Fruit fly (Drosophila melanogaster): Measurements from ENCODE around the gene Dab.

Gene Dab

dm6 chr3L:16743906-16744704 lies 32.2 kb downstream of the Dab start (continued):
- TF ChIP-seq NC2β (GFP tag; optimal IDR thresholded peaks at IDR 0.05) (no peak), CG15514 (GFP tag; optimal IDR thresholded peaks at IDR 0.05) (no peak), Poxn (GFP tag; IDR thresholded peaks at IDR 0.05) (no peak), da (GFP tag; optimal IDR thresholded peaks at IDR 0.05) (no peak), eyg (GFP tag; optimal IDR thresholded peaks at IDR 0.05) (no peak), CG11723 (GFP tag; optimal IDR thresholded peaks at IDR 0.05) (no peak), bigmax (GFP tag; optimal IDR thresholded peaks at IDR 0.05) (no peak), knrl (GFP tag; IDR thresholded peaks at IDR 0.05; ENCODE audit: partially characterized antibody) (no peak), Kr (GFP tag; optimal IDR thresholded peaks at IDR 0.05) (no peak), mirr (GFP tag; optimal IDR thresholded peaks at IDR 0.05) (no peak), CG7271 (tag; optimal IDR thresholded peaks at IDR 0.05) (no peak), PHDP (tag; optimal IDR thresholded peaks at IDR 0.05) (no peak), Elba2 (GFP tag; optimal IDR thresholded peaks at IDR 0.05) (no peak), jing (GFP tag; optimal IDR thresholded peaks at IDR 0.05) (no peak), CG10462 (GFP tag; optimal IDR thresholded peaks at IDR 0.05) (no peak), Camta (GFP tag; optimal IDR thresholded peaks at IDR 0.05) (no peak), peb (GFP tag; IDR thresholded peaks at IDR 0.05) (no peak), usp (GFP tag; optimal IDR thresholded peaks at IDR 0.05) (no peak), caup (GFP tag; optimal IDR thresholded peaks at IDR 0.05; ENCODE audit: severe bottlenecking) (no peak), phol (tag; optimal IDR thresholded peaks at IDR 0.05) (peak; percentile 61), Ptx1 (GFP tag; IDR thresholded peaks at IDR 0.05) (no peak), CG7839 (tag; optimal IDR thresholded peaks at IDR 0.05) (peak; percentile 30), CG10431 (GFP tag; optimal IDR thresholded peaks at IDR 0.05) (no peak), h (optimal IDR thresholded peaks at IDR 0.05) (no peak), CG18262 (tag; optimal IDR thresholded peaks at IDR 0.05) (peak; percentile 72), nmo (GFP tag; optimal IDR thresholded peaks at IDR 0.05) (peak; percentile 52), CG15696 (tag; optimal IDR thresholded peaks at IDR 0.05) (peak; percentile 76), Hmr (GFP tag; optimal IDR thresholded peaks at IDR 0.05) (no peak), BtbVII (GFP tag; optimal IDR thresholded peaks at IDR 0.05) (no peak), bab2 (GFP tag; optimal IDR thresholded peaks at IDR 0.05) (no peak), CG13424 (tag; optimal IDR thresholded peaks at IDR 0.05) (no peak), CG30431 (GFP tag; optimal IDR thresholded peaks at IDR 0.05) (no peak), CG13894 (tag; optimal IDR thresholded peaks at IDR 0.05) (no peak), Lpt (GFP tag; optimal IDR thresholded peaks at IDR 0.05) (no peak), kah (GFP tag; optimal IDR thresholded peaks at IDR 0.05) (no peak), zen (tag; optimal IDR thresholded peaks at IDR 0.05) (peak; percentile 33), Sox102F (GFP tag; optimal IDR thresholded peaks at IDR 0.05) (no peak), fd64A (GFP tag; optimal IDR thresholded peaks at IDR 0.05) (peak; percentile 0), CG11695 (GFP tag; IDR thresholded peaks at IDR 0.05) (no peak), CG9609 (GFP tag; optimal IDR thresholded peaks at IDR 0.05) (no peak), esg (GFP tag; conservative IDR thresholded peaks at IDR 0.05) (no peak), CG34422 (GFP tag; IDR thresholded peaks at IDR 0.05) (no peak), CG4820 (GFP tag; optimal IDR thresholded peaks at IDR 0.05) (peak; percentile 99), CG7372 (GFP tag; IDR thresholded peaks at IDR 0.05) (no peak), Mrtf (GFP tag; IDR thresholded peaks at IDR 0.05) (no peak), HLH54F (GFP tag; optimal IDR thresholded peaks at IDR 0.05) (no peak), sima (GFP tag; optimal IDR thresholded peaks at IDR 0.05) (no peak), CG3847 (GFP tag; IDR thresholded peaks at IDR 0.05) (no peak), pb (GFP tag; optimal IDR thresholded peaks at IDR 0.05) (no peak), twi (tag; optimal IDR thresholded peaks at IDR 0.05) (no peak), chinmo (GFP tag; IDR thresholded peaks at IDR 0.05; ENCODE audit: partially characterized antibody) (no peak)
